Worm (Caenorhabditis elegans) whole organism, mixed stage, embryonic: ENCODE measurements around the gene D2023.4.

Experiments used
- drap-1 ChIP-seq: fragments of 200-800 bp; sonication (Bioruptor generic); optimal IDR thresholded peaks from 3 replicates; lab custom pipeline; 2018; ENCODE audit warnings: mild to moderate bottlenecking, missing genetic modification characterization, missing compliant biosample characterization
- elt-3 ChIP-seq: fragments of 150-350 bp; optimal IDR thresholded peaks from 2 replicates; lab custom pipeline; 2014; ENCODE audit warnings: missing biosample characterization, missing genetic modification characterization
- ham-2 ChIP-seq: fragments of 200-800 bp; sonication (Bioruptor generic); optimal IDR thresholded peaks from 2 replicates; lab custom pipeline; 2018; ENCODE audit warnings: mild to moderate bottlenecking, missing genetic modification characterization, missing compliant biosample characterization
- lsy-2 ChIP-seq: fragments of 150-350 bp; optimal IDR thresholded peaks from 2 replicates; lab custom pipeline; 2014; ENCODE audit warnings: missing biosample characterization, missing genetic modification characterization
- nhr-12 ChIP-seq: fragments of 150-350 bp; optimal IDR thresholded peaks from 2 replicates; lab custom pipeline; 2014; ENCODE audit warnings: missing biosample characterization, missing genetic modification characterization
- nhr-237 ChIP-seq: fragments of 150-350 bp; optimal IDR thresholded peaks from 2 replicates; lab custom pipeline; 2014; ENCODE audit warnings: missing biosample characterization, missing genetic modification characterization
- nhr-28 ChIP-seq: fragments of 150-350 bp; optimal IDR thresholded peaks from 2 replicates; lab custom pipeline; 2014; ENCODE audit warnings: missing biosample characterization, missing genetic modification characterization
- nhr-76 ChIP-seq: sonication (generic microtip); optimal IDR thresholded peaks from 2 replicates; lab custom pipeline; 2017; ENCODE audit warnings: missing biosample characterization, missing genetic modification characterization
- pha-4 ChIP-seq: fragments of 150-350 bp; optimal IDR thresholded peaks from 2 replicates; lab custom pipeline; 2018; ENCODE audit warnings: missing biosample characterization, missing genetic modification reagents, missing genetic modification characterization
- snpc-4 ChIP-seq: fragments of 150-350 bp; optimal IDR thresholded peaks from 2 replicates; lab custom pipeline; 2014; ENCODE audit warnings: missing biosample characterization, missing genetic modification characterization
- tbx-8 ChIP-seq: fragments of 200-800 bp; sonication (Bioruptor generic); optimal IDR thresholded peaks from 2 replicates; lab custom pipeline; 2018; ENCODE audit warnings: mild to moderate bottlenecking, missing genetic modification characterization, moderate library complexity, missing compliant biosample characterization
- unc-62 ChIP-seq: fragments of 150-350 bp; optimal IDR thresholded peaks from 2 replicates; lab custom pipeline; 2014; ENCODE audit warnings: missing biosample characterization, missing genetic modification reagents, missing genetic modification characterization
- ztf-11 ChIP-seq: fragments of 150-350 bp; optimal IDR thresholded peaks from 2 replicates; lab custom pipeline; 2014; ENCODE audit warnings: missing biosample characterization, missing genetic modification characterization

ce11 chrV:11820551-11820950 is 5.0 kb downstream of the D2023.4 start:
- TF ChIP-seq drap-1 (GFP tag; lab: Kevin White, UChicago) (no peak), nhr-76 (no peak), unc-62 (GFP tag; lab: Kevin White, UChicago) (no peak), snpc-4 (tag; lab: Kevin White, UChicago) (no peak), elt-3 (tag; lab: Kevin White, UChicago) (no peak), pha-4 (tag; lab: Kevin White, UChicago) (no peak), nhr-237 (no peak), ztf-11 (tag; lab: Kevin White, UChicago) (no peak), tbx-8 (GFP tag; lab: Kevin White, UChicago) (no peak), nhr-12 (tag; lab: Kevin White, UChicago) (no peak), nhr-28 (tag; lab: Kevin White, UChicago) (no peak), lsy-2 (tag; lab: Kevin White, UChicago) (no peak), ham-2 (no peak)
